Worm (Caenorhabditis elegans) whole organism, mixed stage, embryonic: ENCODE data around the gene F59A1.12.

Experiments used
- ces-1 ChIP-seq: fragments of 150-350 bp; optimal IDR thresholded peaks from 2 replicates; lab custom pipeline; 2014; ENCODE audit warnings: missing biosample characterization, missing genetic modification reagents, missing genetic modification characterization
- drap-1 ChIP-seq: fragments of 200-800 bp; sonication (Bioruptor generic); optimal IDR thresholded peaks from 3 replicates; lab custom pipeline; 2018; ENCODE audit warnings: mild to moderate bottlenecking, missing genetic modification characterization, missing compliant biosample characterization
- lsy-2 ChIP-seq: fragments of 150-350 bp; optimal IDR thresholded peaks from 2 replicates; lab custom pipeline; 2014; ENCODE audit warnings: missing biosample characterization, missing genetic modification characterization
- mep-1 ChIP-seq: fragments of 150-350 bp; optimal IDR thresholded peaks from 2 replicates; lab custom pipeline; 2017; ENCODE audit warnings: missing biosample characterization, missing genetic modification reagents, missing genetic modification characterization, inconsistent platforms
- nhr-237 ChIP-seq: fragments of 150-350 bp; optimal IDR thresholded peaks from 2 replicates; lab custom pipeline; 2014; ENCODE audit warnings: missing biosample characterization, missing genetic modification characterization
- nhr-76 ChIP-seq: sonication (generic microtip); optimal IDR thresholded peaks from 2 replicates; lab custom pipeline; 2017; ENCODE audit warnings: missing biosample characterization, missing genetic modification characterization
- sem-2 ChIP-seq: fragments of 200-800 bp; sonication (Bioruptor generic); optimal IDR thresholded peaks from 2 replicates; lab custom pipeline; 2018; ENCODE audit warnings: mild to moderate bottlenecking, missing genetic modification characterization, missing compliant biosample characterization
- unc-39 ChIP-seq: fragments of 150-350 bp; optimal IDR thresholded peaks from 2 replicates; lab custom pipeline; 2014; ENCODE audit warnings: missing biosample characterization, missing genetic modification characterization
- unc-62 ChIP-seq: fragments of 150-350 bp; optimal IDR thresholded peaks from 2 replicates; lab custom pipeline; 2014; ENCODE audit warnings: missing biosample characterization, missing genetic modification reagents, missing genetic modification characterization
- zip-8 ChIP-seq: fragments of 150-350 bp; optimal IDR thresholded peaks from 2 replicates; lab custom pipeline; 2014; ENCODE audit warnings: missing biosample characterization, missing genetic modification characterization

DNA sequence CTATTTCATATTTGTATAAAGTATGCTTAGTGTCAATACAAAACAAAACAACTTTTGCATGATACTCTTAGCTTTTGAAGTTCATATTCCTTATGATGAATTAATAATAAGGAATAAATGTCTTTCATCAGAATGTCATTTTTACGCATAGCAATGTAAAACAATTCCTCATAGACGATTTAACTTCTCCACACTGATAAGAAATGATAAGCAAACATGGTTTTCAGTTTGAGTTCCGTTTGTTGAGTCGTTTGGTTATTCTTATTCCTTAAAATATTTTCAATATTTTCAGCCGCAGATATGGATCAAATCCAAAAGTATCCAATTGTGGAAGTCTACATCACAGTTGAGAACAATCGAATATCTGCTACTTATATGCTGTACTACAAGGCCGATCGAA, 42.7 kb downstream of the F59A1.12 start, which contains the start of gene F57G4.11:
- no peak for TF ChIP-seq drap-1 (GFP tag; lab: Kevin White, UChicago)
- no peak for TF ChIP-seq unc-62
- no peak for TF ChIP-seq zip-8
- TF ChIP-seq ces-1 = no peak
- no peak for TF ChIP-seq nhr-76 (tag; lab: Kevin White, UChicago)
- TF ChIP-seq unc-39 = no peak
- no peak for TF ChIP-seq lsy-2 (tag; lab: Kevin White, UChicago)
- TF ChIP-seq mep-1 (tag; lab: Kevin White, UChicago) = no peak
- no peak for TF ChIP-seq sem-2 (GFP tag; lab: Kevin White, UChicago)
- TF ChIP-seq nhr-237 (tag; lab: Kevin White, UChicago) = no peak
